Worm (Caenorhabditis elegans) whole organism, L1 larva: Measurements from ENCODE around the gene sra-10.
A peak's percentile ranks its signal among the peaks of the same experiment; 100 is the strongest.

Experiments
- C04F5.9 ChIP-seq: sonication (generic microtip); optimal IDR thresholded peaks from 2 replicates; lab custom pipeline; 2016; ENCODE audit warnings: missing genetic modification characterization, missing compliant biosample characterization
- C34B4.2 ChIP-seq: sonication (generic microtip); optimal IDR thresholded peaks from 2 replicates; lab custom pipeline; 2017; ENCODE audit warnings: mild to moderate bottlenecking, missing genetic modification characterization, missing compliant biosample characterization
- Y116A8C.19 ChIP-seq: sonication (generic microtip); optimal IDR thresholded peaks from 2 replicates; lab custom pipeline; 2016; ENCODE audit warnings: missing compliant biosample characterization, missing genetic modification characterization, borderline replicate concordance
- blmp-1 ChIP-seq: fragments of 150-350 bp; optimal IDR thresholded peaks from 2 replicates; lab custom pipeline; 2014; ENCODE audit warnings: missing biosample characterization, missing genetic modification characterization
- ceh-82 ChIP-seq, 3 experiments: fragments of 150-350 bp in 1 of 3; sonication (generic microtip) in 2 of 3; optimal IDR thresholded peaks; 2 replicates each; lab custom pipeline; 2014 to 2017; ENCODE audit warnings: missing biosample characterization in 3 of 3, missing genetic modification characterization in 3 of 3
- dpl-1 ChIP-seq, 3 experiments: fragments of 150-350 bp in 2 of 3; sonication (generic microtip) in 1 of 3; optimal IDR thresholded peaks; 2 replicates each; lab custom pipeline; 2014 to 2017; ENCODE audit warnings: missing biosample characterization in 3 of 3, missing genetic modification characterization in 3 of 3, missing genetic modification reagents in 3 of 3
- efl-1 ChIP-seq, 4 experiments: fragments of 150-350 bp; optimal IDR thresholded peaks in 3 of 4; peaks in 1 of 4; 1 replicate in 1 of 4; 2 replicates in 3 of 4; lab custom pipeline; 2014; ENCODE audit warnings: missing biosample characterization in 2 of 4, missing genetic modification characterization in 2 of 4, missing genetic modification reagents in 2 of 4
- egl-27 ChIP-seq, 2 experiments: fragments of 150-350 bp in 1 of 2; sonication (generic microtip); optimal IDR thresholded peaks; 3 replicates each; lab custom pipeline; 2017 to 2018; ENCODE audit warnings: missing biosample characterization in 2 of 2, missing genetic modification characterization in 2 of 2, missing genetic modification reagents in 2 of 2
- elt-2 ChIP-seq: sonication (generic microtip); optimal IDR thresholded peaks from 2 replicates; lab custom pipeline; 2016; ENCODE audit warnings: missing genetic modification characterization, mild to moderate bottlenecking, inconsistent platforms, missing compliant biosample characterization, missing genetic modification reagents
- elt-3 ChIP-seq, 6 experiments: fragments of 150-350 bp in 1 of 6; sonication (generic microtip); optimal IDR thresholded peaks; 2 replicates each; lab custom pipeline; 2017 to 2018; ENCODE audit warnings: missing biosample characterization in 6 of 6, missing genetic modification characterization in 6 of 6, inconsistent platforms in 1 of 6
- ets-5 ChIP-seq: fragments of 200-800 bp; sonication (Bioruptor generic); IDR thresholded peaks from 2 replicates; pipeline ENCODE4 v1.3.6; 2022; ENCODE audit warnings: missing genetic modification characterization, missing compliant biosample characterization
- fos-1 ChIP-seq: fragments of 150-350 bp; optimal IDR thresholded peaks from 2 replicates; lab custom pipeline; 2014; ENCODE audit warnings: missing biosample characterization, missing genetic modification characterization
- hlh-17 ChIP-seq: fragments of 200-800 bp; sonication (Bioruptor generic); optimal IDR thresholded peaks from 2 replicates; lab custom pipeline; 2018; ENCODE audit warnings: missing genetic modification characterization, mild to moderate bottlenecking, missing compliant biosample characterization, moderate library complexity, borderline replicate concordance
- isw-1 ChIP-seq: fragments of 200-800 bp; sonication (Bioruptor generic); IDR thresholded peaks from 2 replicates; pipeline ENCODE4 v1.3.6; 2022; ENCODE audit warnings: missing genetic modification characterization, missing compliant biosample characterization
- jun-1 ChIP-seq: fragments of 150-350 bp; optimal IDR thresholded peaks from 2 replicates; lab custom pipeline; 2014; ENCODE audit warnings: missing biosample characterization, missing genetic modification reagents, missing genetic modification characterization
- lin-14 ChIP-seq: fragments of 200-800 bp; sonication (Bioruptor generic); optimal IDR thresholded peaks from 2 replicates; lab custom pipeline; 2018; ENCODE audit warnings: mild to moderate bottlenecking, missing genetic modification characterization, moderate library complexity, missing compliant biosample characterization
- lin-15B ChIP-seq: fragments of 150-350 bp; sonication (generic microtip); optimal IDR thresholded peaks from 3 replicates; lab custom pipeline; 2014; ENCODE audit warnings: missing biosample characterization, missing genetic modification characterization
- lin-35 ChIP-seq, 2 experiments: fragments of 150-350 bp; optimal IDR thresholded peaks; 2 replicates each; lab custom pipeline; 2014; ENCODE audit warnings: missing biosample characterization in 2 of 2, missing genetic modification characterization in 2 of 2, missing genetic modification reagents in 2 of 2
- lir-3 ChIP-seq: sonication (generic microtip); optimal IDR thresholded peaks from 2 replicates; lab custom pipeline; 2016; ENCODE audit warnings: mild to moderate bottlenecking, missing genetic modification characterization, moderate library complexity, missing compliant biosample characterization; ENCODE audit not compliant: poor library complexity
- lsy-2 ChIP-seq, 2 experiments: fragments of 150-350 bp; optimal IDR thresholded peaks; 2 replicates each; lab custom pipeline; 2014; ENCODE audit warnings: missing biosample characterization in 2 of 2, missing genetic modification characterization in 2 of 2
- mab-9 ChIP-seq: fragments of 200-800 bp; sonication (Bioruptor generic); IDR thresholded peaks from 2 replicates; pipeline ENCODE4 v1.3.6; 2022; ENCODE audit warnings: missing genetic modification reagents, missing genetic modification characterization, missing compliant biosample characterization
- mep-1 ChIP-seq: fragments of 150-350 bp; optimal IDR thresholded peaks from 2 replicates; lab custom pipeline; 2014; ENCODE audit warnings: missing biosample characterization, missing genetic modification characterization
- nhr-20 ChIP-seq: sonication (generic microtip); optimal IDR thresholded peaks from 2 replicates; lab custom pipeline; 2016; ENCODE audit warnings: mild to moderate bottlenecking, missing genetic modification characterization, missing compliant biosample characterization
- nhr-237 ChIP-seq: fragments of 150-350 bp; optimal IDR thresholded peaks from 2 replicates; lab custom pipeline; 2014; ENCODE audit warnings: missing biosample characterization, missing genetic modification characterization
- nhr-28 ChIP-seq: fragments of 150-350 bp; optimal IDR thresholded peaks from 2 replicates; lab custom pipeline; 2014; ENCODE audit warnings: missing biosample characterization, missing genetic modification characterization
- nhr-47 ChIP-seq: sonication (generic microtip); optimal IDR thresholded peaks from 2 replicates; lab custom pipeline; 2016; ENCODE audit warnings: mild to moderate bottlenecking, missing genetic modification characterization, moderate library complexity, missing compliant biosample characterization
- nhr-71 ChIP-seq: sonication (generic microtip); optimal IDR thresholded peaks from 2 replicates; lab custom pipeline; 2016; ENCODE audit warnings: mild to moderate bottlenecking, missing genetic modification characterization, moderate library complexity, missing compliant biosample characterization
- nhr-84 ChIP-seq: sonication (generic microtip); optimal IDR thresholded peaks from 2 replicates; lab custom pipeline; 2017; ENCODE audit warnings: missing biosample characterization, missing genetic modification characterization
- nhr-85 ChIP-seq: sonication (generic microtip); peaks from one replicate; lab custom pipeline; 2016; ENCODE audit warnings: missing genetic modification characterization, inconsistent platforms, missing compliant biosample characterization
- rnt-1 ChIP-seq: sonication (generic microtip); optimal IDR thresholded peaks from 2 replicates; lab custom pipeline; 2016; ENCODE audit warnings: mild to moderate bottlenecking, missing genetic modification characterization, moderate library complexity, missing compliant biosample characterization
- skn-1 ChIP-seq: fragments of 150-350 bp; optimal IDR thresholded peaks from 2 replicates; lab custom pipeline; 2014; ENCODE audit warnings: missing biosample characterization, missing genetic modification characterization
- snpc-4 ChIP-seq: fragments of 150-350 bp; optimal IDR thresholded peaks from 2 replicates; lab custom pipeline; 2014; ENCODE audit warnings: missing biosample characterization, missing genetic modification characterization
- snu-23 ChIP-seq: sonication (generic microtip); optimal IDR thresholded peaks from 2 replicates; lab custom pipeline; 2016; ENCODE audit warnings: missing genetic modification characterization, missing compliant biosample characterization
- sptf-1 ChIP-seq: fragments of 150-350 bp; optimal IDR thresholded peaks from 2 replicates; lab custom pipeline; 2014; ENCODE audit warnings: missing biosample characterization, missing genetic modification characterization
- swsn-7 ChIP-seq: sonication (generic microtip); optimal IDR thresholded peaks from 2 replicates; lab custom pipeline; 2016; ENCODE audit warnings: missing genetic modification characterization, missing compliant biosample characterization
- unc-62 ChIP-seq: fragments of 150-350 bp; optimal IDR thresholded peaks from 2 replicates; lab custom pipeline; 2014; ENCODE audit warnings: missing biosample characterization, missing genetic modification reagents, missing genetic modification characterization
- vab-15 ChIP-seq: sonication (generic microtip); optimal IDR thresholded peaks from 2 replicates; lab custom pipeline; 2017; ENCODE audit warnings: missing genotype, mild to moderate bottlenecking, missing genetic modification characterization, missing compliant biosample characterization
- xbp-1 ChIP-seq: sonication (generic microtip); optimal IDR thresholded peaks from 2 replicates; lab custom pipeline; 2016; ENCODE audit warnings: missing genetic modification characterization, missing compliant biosample characterization
- ztf-11 ChIP-seq, 2 experiments: sonication (generic microtip); optimal IDR thresholded peaks; 2 replicates each; lab custom pipeline; 2016 to 2017; ENCODE audit warnings: missing genetic modification characterization in 2 of 2, missing biosample characterization in 1 of 2, missing compliant biosample characterization in 1 of 2
- ztf-4 ChIP-seq: fragments of 150-350 bp; optimal IDR thresholded peaks from 2 replicates; lab custom pipeline; 2014; ENCODE audit warnings: missing biosample characterization, missing genetic modification characterization

The sra-10 gene

DNA sequence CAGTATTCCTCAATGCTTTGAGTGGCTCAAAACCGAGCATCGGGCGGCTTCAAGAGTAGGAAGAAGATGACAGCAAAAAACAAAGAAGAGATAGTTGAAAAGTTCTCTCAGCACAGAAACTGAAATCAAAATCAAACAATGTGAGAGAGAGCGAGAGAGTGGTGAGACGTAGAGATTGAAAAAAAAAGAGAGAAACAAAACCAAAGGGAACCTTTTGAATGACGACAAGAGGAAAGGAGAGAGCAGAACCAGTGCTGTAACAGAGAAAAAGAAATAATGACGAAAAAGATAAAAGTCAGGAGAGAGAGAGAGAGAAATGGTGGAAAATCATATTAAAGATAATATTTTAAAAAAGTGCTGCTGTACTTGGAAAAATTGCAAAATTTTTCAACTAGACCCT is 27.7 kb downstream of the sra-10 start:
- TF ChIP-seq snpc-4 (tag; lab: Kevin White, UChicago) (no peak), nhr-20 (tag; lab: Kevin White, UChicago) (peak; percentile 51), unc-62 (GFP tag; lab: Kevin White, UChicago) (no peak), rnt-1 (tag; lab: Kevin White, UChicago) (peak; percentile 57), C04F5.9 (peak; percentile 90), lir-3 (no peak), efl-1 (optimal IDR thresholded peaks at IDR 0.05; lab: Kevin White, UChicago) (peak; percentile 33 to 42), efl-1 (GFP tag; optimal IDR thresholded peaks at IDR 0.05 in 1 of 2; lab: Kevin White, UChicago) (no peak), elt-3 (tag; optimal IDR thresholded peaks at IDR 0.05; lab: Kevin White, UChicago) (no peak), vab-15 (tag; lab: Kevin White, UChicago) (no peak), sptf-1 (tag; lab: Kevin White, UChicago) (no peak), mep-1 (tag; lab: Kevin White, UChicago) (peak; percentile 55), snu-23 (GFP tag; lab: Kevin White, UChicago) (peak; percentile 51), lin-35 (GFP tag; optimal IDR thresholded peaks at IDR 0.05; lab: Kevin White, UChicago) (peak; percentile 0 to 8), elt-2 (tag; lab: Kevin White, UChicago) (peak; percentile 11), lin-14 (peak; percentile 59), nhr-71 (tag; lab: Kevin White, UChicago) (peak; percentile 57), mab-9 (GFP tag; lab: Robert Waterston, UW) (no peak), dpl-1 (GFP tag; optimal IDR thresholded peaks at IDR 0.05; lab: Kevin White, UChicago) (peak in 2 of 3 experiments; percentile 3 to 18), ztf-4 (peak; percentile 2), nhr-28 (no peak), skn-1 (tag; lab: Kevin White, UChicago) (peak; percentile 15), ceh-82 (tag; optimal IDR thresholded peaks at IDR 0.05; lab: Kevin White, UChicago) (peak in 1 of 3 experiments; percentile 11), nhr-47 (tag; lab: Kevin White, UChicago) (peak; percentile 14), egl-27 (tag; optimal IDR thresholded peaks at IDR 0.05; lab: Kevin White, UChicago) (no peak), fos-1 (tag; lab: Kevin White, UChicago) (no peak), lsy-2 (tag; optimal IDR thresholded peaks at IDR 0.05; lab: Kevin White, UChicago) (peak; percentile 62 to 81), hlh-17 (GFP tag; lab: Kevin White, UChicago) (no peak)

DNA sequence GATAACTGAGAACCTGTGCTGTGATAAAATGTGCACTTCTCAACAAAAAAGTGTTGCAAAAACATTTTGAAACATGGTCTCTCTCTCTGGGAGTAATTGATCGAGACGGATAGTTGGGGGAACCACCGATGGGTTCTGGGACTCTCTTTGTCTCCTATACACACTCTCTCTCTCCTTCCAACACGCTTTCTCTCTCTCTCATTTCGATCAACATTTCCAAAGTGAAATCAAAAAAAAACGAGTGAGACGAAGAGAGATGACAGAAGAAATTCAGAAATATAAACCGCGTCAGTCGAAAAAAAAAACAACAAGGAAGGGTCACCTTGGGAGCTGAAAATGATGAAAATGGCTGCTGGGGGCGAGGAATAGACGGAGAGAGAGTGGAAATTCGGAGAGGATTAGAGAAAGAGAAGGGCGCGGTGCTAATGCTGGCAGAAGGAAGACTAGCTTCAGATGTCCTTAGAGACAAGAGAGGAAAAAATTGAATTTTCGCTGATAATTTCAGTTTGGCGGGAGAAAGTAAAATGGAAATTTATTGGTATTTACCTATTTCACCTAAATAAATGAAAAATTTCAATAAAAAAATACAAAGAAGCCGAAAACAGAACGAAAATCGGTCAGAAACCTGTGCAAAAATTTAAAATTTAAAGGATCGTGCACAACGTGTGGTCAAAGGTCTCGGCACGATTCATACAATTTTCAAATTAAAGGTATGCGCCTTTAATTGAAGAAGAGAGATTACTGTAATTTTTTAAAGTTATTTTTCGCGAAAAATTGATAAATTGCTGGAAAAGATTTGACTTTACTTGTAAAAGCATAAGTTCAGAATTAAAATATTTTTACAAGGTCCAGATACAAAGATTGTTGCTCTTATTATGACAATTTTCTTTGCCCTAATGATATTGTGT is 31.9 kb downstream of the sra-10 start:
- TF ChIP-seq nhr-20 (tag; lab: Kevin White, UChicago) (peak; percentile 29), lin-15B (tag; lab: Kevin White, UChicago) (no peak), rnt-1 (tag; lab: Kevin White, UChicago) (peak; percentile 37), nhr-85 (peak; percentile 51), lsy-2 (tag; optimal IDR thresholded peaks at IDR 0.05; lab: Kevin White, UChicago) (peak in 1 of 2 experiments; percentile 47), C04F5.9 (peak; percentile 17), egl-27 (tag; optimal IDR thresholded peaks at IDR 0.05; lab: Kevin White, UChicago) (no peak), efl-1 (optimal IDR thresholded peaks at IDR 0.05; lab: Kevin White, UChicago) (peak in 1 of 2 experiments; percentile 7), efl-1 (GFP tag; optimal IDR thresholded peaks at IDR 0.05 in 1 of 2; lab: Kevin White, UChicago) (peak in 1 of 2 experiments; percentile 77), elt-3 (tag; optimal IDR thresholded peaks at IDR 0.05; lab: Kevin White, UChicago) (peak in 1 of 6 experiments; percentile 19), mab-9 (GFP tag; lab: Robert Waterston, UW) (no peak), blmp-1 (tag; lab: Kevin White, UChicago) (peak; percentile 93), nhr-71 (tag; lab: Kevin White, UChicago) (peak; percentile 6), lin-14 (peak; percentile 61), snu-23 (GFP tag; lab: Kevin White, UChicago) (peak; percentile 36)
- TF ChIP-seq, all 84 proteins: peak for 11

DNA sequence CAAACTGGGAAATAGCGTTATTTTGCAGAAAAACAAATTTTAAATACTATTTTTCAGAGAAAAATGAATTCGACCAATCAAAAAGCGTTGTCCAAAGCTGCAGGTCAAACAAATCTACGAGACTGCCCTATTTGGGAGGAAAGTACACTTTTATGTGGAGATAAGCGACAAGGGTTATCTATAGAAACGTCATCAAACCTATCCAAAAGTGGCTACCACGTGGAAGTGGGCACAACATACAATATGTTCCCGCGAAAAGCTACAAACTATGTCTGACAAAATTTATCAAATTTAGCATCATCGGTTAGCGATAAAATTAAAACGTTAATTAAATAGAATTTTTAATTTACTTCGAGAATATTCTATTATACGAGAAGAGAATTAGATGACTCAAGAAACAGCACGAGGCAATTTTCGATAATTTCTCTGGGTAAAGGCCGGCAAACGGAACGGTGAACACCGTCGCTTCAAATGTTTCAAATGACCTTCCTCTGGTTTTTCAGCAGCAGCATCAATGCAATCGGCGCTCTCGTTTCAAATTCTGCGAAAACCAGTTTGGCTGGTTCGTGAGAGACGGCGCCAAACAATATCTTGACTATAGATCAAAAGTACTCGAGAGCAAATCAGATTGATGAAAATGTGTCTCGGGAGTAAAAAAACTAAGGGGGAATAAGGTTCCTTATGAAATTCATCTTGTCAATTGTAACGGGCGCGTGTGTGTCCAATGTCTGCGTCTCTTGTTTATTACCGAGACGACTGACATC is 33.0 kb downstream of the sra-10 start:
- TF ChIP-seq xbp-1 (tag; lab: Kevin White, UChicago) (peak; percentile 19), egl-27 (tag; optimal IDR thresholded peaks at IDR 0.05; lab: Kevin White, UChicago) (no peak), jun-1 (no peak), ceh-82 (tag; optimal IDR thresholded peaks at IDR 0.05; lab: Kevin White, UChicago) (no peak), nhr-85 (peak; percentile 74), C04F5.9 (no peak), nhr-237 (tag; lab: Kevin White, UChicago) (no peak), ztf-11 (tag; optimal IDR thresholded peaks at IDR 0.05; lab: Kevin White, UChicago) (no peak), isw-1 (GFP tag; lab: Robert Waterston, UW) (no peak), snu-23 (GFP tag; lab: Kevin White, UChicago) (no peak), lin-15B (tag; lab: Kevin White, UChicago) (no peak), C34B4.2 (tag; lab: Kevin White, UChicago) (no peak), blmp-1 (tag; lab: Kevin White, UChicago) (peak; percentile 31), elt-2 (tag; lab: Kevin White, UChicago) (peak; percentile 83), swsn-7 (tag; lab: Kevin White, UChicago) (no peak), rnt-1 (tag; lab: Kevin White, UChicago) (no peak), nhr-84 (no peak), ets-5 (no peak), elt-3 (tag; optimal IDR thresholded peaks at IDR 0.05; lab: Kevin White, UChicago) (no peak), lir-3 (no peak), nhr-20 (tag; lab: Kevin White, UChicago) (peak; percentile 16), Y116A8C.19 (tag; lab: Kevin White, UChicago) (no peak)
